Worm (Caenorhabditis elegans): ENCODE data around the gene fbxa-32.

Gene fbxa-32

DNA sequence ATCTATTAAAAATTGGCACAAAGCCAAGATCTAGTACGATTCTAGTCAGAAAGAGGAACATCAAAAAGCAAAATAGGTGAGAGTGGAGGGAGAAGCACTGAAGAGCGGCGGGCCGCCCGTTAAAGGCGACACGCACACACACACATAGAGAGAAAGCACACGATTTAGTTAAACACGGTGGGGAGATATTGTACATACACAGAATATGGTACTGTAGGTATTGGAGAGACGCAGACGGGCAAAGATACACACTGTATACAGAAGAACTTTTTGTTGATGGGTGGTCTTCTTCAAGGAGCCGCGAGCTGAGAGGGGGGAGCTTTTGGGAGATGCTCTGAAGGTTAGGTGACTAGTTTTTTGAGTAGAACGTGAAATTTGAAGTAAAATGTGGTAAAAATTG is 42.8 kb downstream of the fbxa-32 start:
- no peak for TF ChIP-seq hnd-1 (tag; optimal IDR thresholded peaks at IDR 0.05)
- TF ChIP-seq tra-4 (tag; optimal IDR thresholded peaks at IDR 0.05): no peak
- TF ChIP-seq aly-1 (tag; optimal IDR thresholded peaks at IDR 0.05): no peak
- no peak for TF ChIP-seq tbx-37 (GFP tag; conservative IDR thresholded peaks at IDR 0.05)
- TF ChIP-seq ama-1 (optimal IDR thresholded peaks at IDR 0.05): no peak
- TF ChIP-seq hmbx-1 (tag; optimal IDR thresholded peaks at IDR 0.05): no peak
- no peak for TF ChIP-seq hmg-4 (GFP tag; optimal IDR thresholded peaks at IDR 0.05)
- no peak for TF ChIP-seq pes-1 (GFP tag; IDR thresholded peaks at IDR 0.05)
- no peak for TF ChIP-seq flt-1 (GFP tag; IDR thresholded peaks at IDR 0.05)
- TF ChIP-seq sea-1 (GFP tag; conservative IDR thresholded peaks at IDR 0.05): no peak
- TF ChIP-seq F13C5.2 (tag; optimal IDR thresholded peaks at IDR 0.05): no peak
- TF ChIP-seq ceh-36 (tag; optimal IDR thresholded peaks at IDR 0.05): no peak
- no peak for TF ChIP-seq B0310.2 (tag; optimal IDR thresholded peaks at IDR 0.05)
- TF ChIP-seq ceh-13 (GFP tag; optimal IDR thresholded peaks at IDR 0.05): no peak
- no peak for TF ChIP-seq tbx-11 (GFP tag; IDR thresholded peaks at IDR 0.05)
- no peak for TF ChIP-seq scrt-1 (GFP tag; IDR thresholded peaks at IDR 0.05)
- no peak for TF ChIP-seq ets-7 (tag; optimal IDR thresholded peaks at IDR 0.05)

DNA sequence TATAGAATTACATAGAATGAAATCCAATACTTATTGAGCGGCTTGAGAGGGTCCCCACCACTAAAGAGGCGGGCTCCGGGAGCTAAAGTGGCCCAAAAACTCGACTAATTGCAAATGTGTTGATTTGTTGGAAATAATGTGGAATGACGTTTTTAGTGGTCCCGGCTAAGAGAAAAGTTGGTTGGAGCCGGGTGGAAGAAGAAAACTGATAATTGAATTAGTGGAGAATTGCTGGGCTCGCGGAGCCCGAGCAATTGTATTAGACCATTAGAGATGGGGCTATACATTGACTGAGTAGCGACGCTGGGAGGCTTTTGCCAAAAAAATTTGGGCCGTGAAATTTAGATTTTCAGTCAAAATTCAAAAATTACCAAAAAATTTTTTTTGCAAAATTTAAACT is 43.5 kb downstream of the fbxa-32 start:
- TF ChIP-seq scrt-1 (GFP tag; IDR thresholded peaks at IDR 0.05) (no peak), pes-1 (GFP tag; IDR thresholded peaks at IDR 0.05) (no peak), hmbx-1 (tag; optimal IDR thresholded peaks at IDR 0.05) (no peak), tbx-37 (GFP tag; conservative IDR thresholded peaks at IDR 0.05) (no peak), flt-1 (GFP tag; IDR thresholded peaks at IDR 0.05) (no peak), aly-1 (tag; optimal IDR thresholded peaks at IDR 0.05) (no peak), ceh-13 (GFP tag; optimal IDR thresholded peaks at IDR 0.05) (no peak), tra-4 (tag; optimal IDR thresholded peaks at IDR 0.05) (no peak), hmg-4 (GFP tag; optimal IDR thresholded peaks at IDR 0.05) (no peak), sea-1 (GFP tag; conservative IDR thresholded peaks at IDR 0.05) (no peak), B0310.2 (tag; optimal IDR thresholded peaks at IDR 0.05) (no peak), hnd-1 (tag; optimal IDR thresholded peaks at IDR 0.05) (no peak)

DNA sequence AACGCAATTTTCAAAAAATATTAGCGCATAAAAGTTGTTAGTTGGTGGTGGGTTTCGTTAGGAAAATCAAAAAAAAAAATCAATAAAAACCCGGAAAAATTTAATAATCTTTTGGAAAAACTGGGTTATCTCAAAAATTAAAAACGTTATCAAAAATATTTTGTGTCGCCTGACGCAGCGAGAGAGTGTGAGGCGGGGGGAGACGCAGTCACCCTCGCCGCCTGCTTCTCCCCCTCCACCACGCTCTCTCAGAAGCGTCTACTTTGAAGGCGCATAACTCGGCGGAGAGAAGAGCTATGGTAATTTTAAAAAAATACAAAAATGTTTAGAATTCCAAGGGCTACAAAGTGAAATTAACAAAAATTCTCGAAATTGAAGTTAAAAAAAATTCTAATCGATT is 43.9 kb downstream of the fbxa-32 start:
- TF ChIP-seq scrt-1 (GFP tag; IDR thresholded peaks at IDR 0.05) (no peak), hmg-4 (GFP tag; optimal IDR thresholded peaks at IDR 0.05) (no peak), hnd-1 (tag; optimal IDR thresholded peaks at IDR 0.05) (no peak), sea-1 (GFP tag; conservative IDR thresholded peaks at IDR 0.05) (no peak), ceh-36 (tag; optimal IDR thresholded peaks at IDR 0.05) (no peak), ama-1 (optimal IDR thresholded peaks at IDR 0.05) (no peak), ets-7 (tag; optimal IDR thresholded peaks at IDR 0.05) (no peak), F13C5.2 (tag; optimal IDR thresholded peaks at IDR 0.05) (no peak), B0310.2 (tag; optimal IDR thresholded peaks at IDR 0.05) (no peak), pes-1 (GFP tag; IDR thresholded peaks at IDR 0.05) (no peak), tbx-37 (GFP tag; conservative IDR thresholded peaks at IDR 0.05) (no peak), ceh-13 (GFP tag; optimal IDR thresholded peaks at IDR 0.05) (no peak), tra-4 (tag; optimal IDR thresholded peaks at IDR 0.05) (no peak), hmbx-1 (tag; optimal IDR thresholded peaks at IDR 0.05) (no peak)

DNA sequence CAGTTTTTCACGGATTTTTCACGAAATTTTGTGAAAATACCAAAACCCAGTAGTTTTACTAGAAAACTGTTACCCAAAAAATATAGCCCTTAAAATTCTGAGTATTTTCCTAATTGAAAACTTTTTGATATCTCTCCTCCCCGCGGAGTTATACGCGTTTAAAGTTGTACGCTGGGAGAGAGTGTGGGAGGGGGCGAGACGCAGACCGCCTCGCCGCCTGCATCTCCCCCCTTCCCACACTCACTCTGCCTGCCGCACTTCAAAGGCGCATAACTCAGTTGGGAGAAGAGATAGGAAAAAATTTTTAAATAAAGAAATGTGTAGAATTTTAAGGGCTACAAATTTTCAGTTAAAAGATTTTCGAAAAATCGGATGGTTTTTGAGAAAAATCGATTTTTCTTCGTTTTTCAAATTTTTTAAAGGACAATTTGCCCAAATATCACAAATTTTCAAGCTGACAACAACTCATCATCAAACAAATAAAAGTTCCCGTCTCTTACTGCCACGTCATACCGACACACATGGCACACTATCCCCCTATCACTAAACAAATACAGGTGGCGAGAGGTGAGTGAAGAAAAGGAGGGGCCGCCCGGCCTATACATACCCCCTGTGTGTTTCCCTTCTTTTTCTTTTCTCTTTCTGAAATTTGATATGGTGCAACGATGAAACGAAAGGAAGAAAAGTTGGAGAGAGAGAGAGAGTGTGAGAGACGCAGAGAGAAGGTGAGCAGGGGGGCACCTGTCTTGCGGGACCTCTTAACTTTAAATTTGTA is 45.5 kb downstream of the fbxa-32 start:
- TF ChIP-seq B0310.2 (tag; optimal IDR thresholded peaks at IDR 0.05): no peak
- TF ChIP-seq hnd-1 (tag; optimal IDR thresholded peaks at IDR 0.05): no peak
- TF ChIP-seq ceh-36 (tag; optimal IDR thresholded peaks at IDR 0.05): no peak
- TF ChIP-seq pes-1 (GFP tag; IDR thresholded peaks at IDR 0.05): no peak
- no peak for TF ChIP-seq aly-1 (tag; optimal IDR thresholded peaks at IDR 0.05)
- no peak for TF ChIP-seq tbx-37 (GFP tag; conservative IDR thresholded peaks at IDR 0.05)
- no peak for TF ChIP-seq ets-7 (tag; optimal IDR thresholded peaks at IDR 0.05)
- TF ChIP-seq scrt-1 (GFP tag; IDR thresholded peaks at IDR 0.05): no peak
- no peak for TF ChIP-seq ama-1 (optimal IDR thresholded peaks at IDR 0.05)
- TF ChIP-seq hmg-4 (GFP tag; optimal IDR thresholded peaks at IDR 0.05): no peak
- TF ChIP-seq tra-4 (tag; optimal IDR thresholded peaks at IDR 0.05): no peak
- no peak for TF ChIP-seq sea-1 (GFP tag; conservative IDR thresholded peaks at IDR 0.05)
- no peak for TF ChIP-seq tbx-11 (GFP tag; IDR thresholded peaks at IDR 0.05)

DNA sequence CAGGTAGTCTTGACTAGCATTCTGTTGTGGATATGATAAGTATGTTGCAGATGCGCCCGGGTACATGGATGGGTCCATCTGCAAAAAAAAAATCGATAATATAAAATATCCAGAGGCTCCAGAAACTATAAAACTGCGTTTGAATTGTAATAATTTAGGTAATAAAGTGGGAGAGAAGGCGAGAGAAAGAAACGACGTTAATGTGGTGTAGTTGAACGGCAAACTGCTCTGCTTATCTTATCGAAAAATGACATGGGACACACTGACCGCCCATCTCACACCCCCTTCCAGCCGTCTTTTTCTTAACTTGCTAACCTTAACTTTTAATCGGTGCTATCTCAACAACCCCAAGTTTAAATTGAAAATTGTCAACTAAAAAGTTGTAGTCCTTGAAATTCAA is 47.1 kb downstream of the fbxa-32 start:
- no peak for TF ChIP-seq ama-1 (optimal IDR thresholded peaks at IDR 0.05)
- no peak for TF ChIP-seq sea-1 (GFP tag; conservative IDR thresholded peaks at IDR 0.05)
- TF ChIP-seq hmg-4 (GFP tag; optimal IDR thresholded peaks at IDR 0.05): no peak
- TF ChIP-seq aly-1 (tag; optimal IDR thresholded peaks at IDR 0.05): no peak
- no peak for TF ChIP-seq ceh-36 (tag; optimal IDR thresholded peaks at IDR 0.05)
- no peak for TF ChIP-seq B0310.2 (tag; optimal IDR thresholded peaks at IDR 0.05)
- TF ChIP-seq flt-1 (GFP tag; IDR thresholded peaks at IDR 0.05): no peak
- TF ChIP-seq tra-4 (tag; optimal IDR thresholded peaks at IDR 0.05): no peak
- no peak for TF ChIP-seq hmbx-1 (tag; optimal IDR thresholded peaks at IDR 0.05)
- TF ChIP-seq tbx-11 (GFP tag; IDR thresholded peaks at IDR 0.05): no peak

DNA sequence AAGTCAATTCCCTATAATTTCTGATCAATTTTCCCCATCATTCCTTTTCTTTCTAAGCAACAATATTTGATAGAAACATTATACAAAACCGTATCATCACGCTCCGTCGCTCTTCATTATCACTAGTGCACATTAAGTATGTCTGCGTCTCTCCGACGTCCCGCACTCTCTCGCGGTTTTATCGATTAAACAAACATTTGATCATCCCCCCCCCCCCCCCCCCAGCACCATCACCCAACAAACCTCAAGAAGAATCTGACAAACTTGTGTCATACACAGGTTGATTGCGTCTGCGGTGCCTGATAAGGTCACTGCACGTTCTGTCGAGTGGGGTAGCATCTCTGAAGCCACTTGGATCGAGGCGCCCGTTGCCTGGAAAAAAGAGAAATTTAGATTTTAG is 49.0 kb downstream of the fbxa-32 start:
- TF ChIP-seq scrt-1 (GFP tag; IDR thresholded peaks at IDR 0.05): no peak
- no peak for TF ChIP-seq ets-7 (tag; optimal IDR thresholded peaks at IDR 0.05)
- TF ChIP-seq hmbx-1 (tag; optimal IDR thresholded peaks at IDR 0.05): no peak
- TF ChIP-seq sea-1 (GFP tag; conservative IDR thresholded peaks at IDR 0.05): no peak
- TF ChIP-seq flt-1 (GFP tag; IDR thresholded peaks at IDR 0.05): no peak
- no peak for TF ChIP-seq ama-1 (optimal IDR thresholded peaks at IDR 0.05)
- no peak for TF ChIP-seq hmg-4 (GFP tag; optimal IDR thresholded peaks at IDR 0.05)
- TF ChIP-seq tbx-37 (GFP tag; conservative IDR thresholded peaks at IDR 0.05): no peak
- TF ChIP-seq tra-4 (tag; optimal IDR thresholded peaks at IDR 0.05): no peak
- TF ChIP-seq B0310.2 (tag; optimal IDR thresholded peaks at IDR 0.05): no peak
- no peak for TF ChIP-seq hnd-1 (tag; optimal IDR thresholded peaks at IDR 0.05)
- TF ChIP-seq F13C5.2 (tag; optimal IDR thresholded peaks at IDR 0.05): no peak
- no peak for TF ChIP-seq tbx-11 (GFP tag; IDR thresholded peaks at IDR 0.05)
- TF ChIP-seq pes-1 (GFP tag; IDR thresholded peaks at IDR 0.05): no peak
- TF ChIP-seq ceh-36 (tag; optimal IDR thresholded peaks at IDR 0.05): no peak
- TF ChIP-seq ceh-13 (GFP tag; optimal IDR thresholded peaks at IDR 0.05): no peak
- no peak for TF ChIP-seq aly-1 (tag; optimal IDR thresholded peaks at IDR 0.05)

DNA sequence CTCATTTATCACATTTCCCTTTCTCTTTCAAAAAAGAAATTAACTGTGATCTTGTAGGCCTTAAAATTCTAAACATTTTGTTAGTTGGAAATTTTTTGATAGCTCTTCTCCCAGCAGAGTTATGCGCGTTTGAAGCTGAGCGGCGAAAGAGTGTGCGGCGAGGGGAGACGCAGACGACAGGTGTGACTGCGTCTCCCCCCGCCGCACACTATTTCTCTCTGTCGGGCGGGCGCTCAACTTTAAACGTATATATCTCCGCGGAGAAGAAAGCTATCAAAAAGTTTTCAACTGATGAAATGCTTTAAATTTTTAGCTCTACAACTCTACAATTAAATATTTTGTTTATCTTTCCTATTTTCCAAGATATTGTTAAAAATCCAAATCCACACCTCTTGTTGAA is 50.1 kb downstream of the fbxa-32 start:
- no peak for TF ChIP-seq B0310.2 (tag; optimal IDR thresholded peaks at IDR 0.05)
- TF ChIP-seq ceh-36 (tag; optimal IDR thresholded peaks at IDR 0.05): no peak
- TF ChIP-seq hmbx-1 (tag; optimal IDR thresholded peaks at IDR 0.05): no peak
- TF ChIP-seq hmg-4 (GFP tag; optimal IDR thresholded peaks at IDR 0.05): no peak
- TF ChIP-seq tbx-11 (GFP tag; IDR thresholded peaks at IDR 0.05): no peak
- TF ChIP-seq F13C5.2 (tag; optimal IDR thresholded peaks at IDR 0.05): no peak
- no peak for TF ChIP-seq tra-4 (tag; optimal IDR thresholded peaks at IDR 0.05)
- TF ChIP-seq tbx-37 (GFP tag; conservative IDR thresholded peaks at IDR 0.05): no peak
- no peak for TF ChIP-seq flt-1 (GFP tag; IDR thresholded peaks at IDR 0.05)
- TF ChIP-seq hnd-1 (tag; optimal IDR thresholded peaks at IDR 0.05): no peak
- TF ChIP-seq scrt-1 (GFP tag; IDR thresholded peaks at IDR 0.05): no peak
- no peak for TF ChIP-seq ets-7 (tag; optimal IDR thresholded peaks at IDR 0.05)
- TF ChIP-seq ama-1 (optimal IDR thresholded peaks at IDR 0.05): no peak
- no peak for TF ChIP-seq ceh-13 (GFP tag; optimal IDR thresholded peaks at IDR 0.05)
- no peak for TF ChIP-seq sea-1 (GFP tag; conservative IDR thresholded peaks at IDR 0.05)
- TF ChIP-seq pes-1 (GFP tag; IDR thresholded peaks at IDR 0.05): no peak
- TF ChIP-seq aly-1 (tag; optimal IDR thresholded peaks at IDR 0.05): no peak
